Worm (Caenorhabditis elegans): ENCODE measurements around the gene F08G12.5.

The F08G12.5 gene

DNA sequence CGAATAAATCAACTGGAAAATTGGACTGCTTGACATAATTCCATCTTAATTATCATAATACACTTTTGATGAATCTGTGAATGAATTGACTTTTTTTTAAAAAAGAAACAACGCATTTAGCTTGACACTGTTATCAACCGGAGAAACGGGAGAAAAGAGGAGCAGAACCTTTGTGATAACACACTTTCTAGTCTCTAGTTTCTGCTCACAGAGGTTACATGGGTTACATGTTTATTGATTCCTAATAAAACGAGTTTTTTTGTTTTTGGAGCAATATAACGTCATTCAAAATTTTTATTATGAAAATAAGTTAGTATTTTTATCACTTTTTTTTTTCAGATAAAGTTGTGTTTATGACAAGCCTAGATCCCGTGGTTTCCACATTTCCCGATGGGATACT is 7.9 kb upstream of the F08G12.5 start, which contains the start of gene hizr-1:
TSS of gene hizr-1 (plus strand) at position 340 of the 400 bp plus-strand sequence.
- no peak for TF ChIP-seq ceh-2 (tag; optimal IDR thresholded peaks at IDR 0.05)
- no peak for TF ChIP-seq eyg-1 (tag; optimal IDR thresholded peaks at IDR 0.05)
- TF ChIP-seq madf-2 (tag; optimal IDR thresholded peaks at IDR 0.05), result no peak
- no peak for TF ChIP-seq unc-3 (GFP tag; conservative IDR thresholded peaks at IDR 0.05)
- no peak for TF ChIP-seq unc-3 (tag; optimal IDR thresholded peaks at IDR 0.05)
- TF ChIP-seq pha-4 (tag; optimal IDR thresholded peaks at IDR 0.05), result no peak
- TF ChIP-seq syd-9 (tag; optimal IDR thresholded peaks at IDR 0.05), result no peak
- TF ChIP-seq ahr-1 (tag; optimal IDR thresholded peaks at IDR 0.05), result no peak
- no peak for TF ChIP-seq pqm-1 (tag; optimal IDR thresholded peaks at IDR 0.05)
- TF ChIP-seq pax-1 (tag; optimal IDR thresholded peaks at IDR 0.05), result no peak
- TF ChIP-seq ceh-9 (tag; optimal IDR thresholded peaks at IDR 0.05), result no peak
- TF ChIP-seq pag-3 (tag; optimal IDR thresholded peaks at IDR 0.05; ENCODE audit: borderline replicate concordance), result no peak
- TF ChIP-seq unc-86 (tag; optimal IDR thresholded peaks at IDR 0.05), result no peak
- no peak for TF ChIP-seq tbx-2 (tag; optimal IDR thresholded peaks at IDR 0.05)
- TF ChIP-seq ceh-30 (tag; optimal IDR thresholded peaks at IDR 0.05), result no peak

DNA sequence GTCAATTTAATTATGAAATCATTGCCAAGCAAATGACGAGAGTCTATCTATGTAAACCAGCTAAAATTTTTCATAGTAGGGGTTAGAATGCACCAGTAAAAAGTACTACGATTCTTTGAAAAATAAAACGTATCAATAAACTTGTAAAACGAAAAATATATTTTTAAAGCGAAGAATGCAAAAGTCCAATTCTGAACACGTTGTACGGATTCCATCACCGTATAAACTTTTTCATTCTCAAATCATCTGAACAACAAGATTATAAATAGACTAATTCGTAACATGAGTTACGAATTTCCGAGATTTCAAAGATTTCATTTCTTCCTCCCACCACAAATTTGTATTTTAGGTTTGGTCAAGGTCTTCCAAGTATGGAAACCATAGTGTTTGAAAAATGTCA is 6.7 kb upstream of the F08G12.5 start, which contains the start of gene nlp-57:
TSS of gene nlp-57 (plus strand) at position 301 of the 400 bp plus-strand sequence.
- TF ChIP-seq hlh-8 (tag; optimal IDR thresholded peaks at IDR 0.05), result no peak
- no peak for TF ChIP-seq fkh-6 (tag; optimal IDR thresholded peaks at IDR 0.05)
- TF ChIP-seq T23F11.4 (GFP tag; optimal IDR thresholded peaks at IDR 0.05), result no peak
- TF ChIP-seq che-1 (tag; optimal IDR thresholded peaks at IDR 0.05), result no peak
- TF ChIP-seq pqm-1 (tag; optimal IDR thresholded peaks at IDR 0.05), result no peak
- TF ChIP-seq ceh-18 (tag; optimal IDR thresholded peaks at IDR 0.05), result no peak

DNA sequence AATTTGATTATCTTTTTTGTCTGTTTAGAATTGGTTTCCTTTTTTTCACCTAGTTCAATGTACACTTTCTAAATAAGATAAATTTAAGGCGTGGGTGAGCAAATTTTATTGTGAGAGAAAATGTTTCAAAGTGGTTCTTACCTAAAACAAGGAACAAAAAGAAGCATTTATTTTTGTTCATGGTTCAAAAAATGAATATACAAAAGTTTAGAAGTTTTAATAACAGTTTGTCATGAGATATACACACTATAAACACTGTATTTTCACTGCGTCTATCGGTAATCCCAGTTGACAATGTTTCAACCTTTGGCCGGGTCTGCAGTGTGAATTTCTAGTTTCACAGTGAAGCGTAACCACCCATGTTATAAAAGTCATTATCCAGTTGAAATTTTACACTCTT is 5.3 kb upstream of the F08G12.5 start, which contains the start of gene F08G12.11:
TSS of gene F08G12.11 (minus strand) at position 181 of the 400 bp plus-strand sequence.
- no peak for TF ChIP-seq hlh-15 (tag; optimal IDR thresholded peaks at IDR 0.05)
- no peak for TF ChIP-seq hlh-8 (tag; optimal IDR thresholded peaks at IDR 0.05)
- TF ChIP-seq fax-1 (tag; optimal IDR thresholded peaks at IDR 0.05), result no peak
- no peak for TF ChIP-seq dve-1 (tag; optimal IDR thresholded peaks at IDR 0.05)
- TF ChIP-seq elt-4 (tag; optimal IDR thresholded peaks at IDR 0.05), result no peak
- no peak for TF ChIP-seq sox-2 (GFP tag; IDR thresholded peaks at IDR 0.05)
- TF ChIP-seq lim-6 (tag; optimal IDR thresholded peaks at IDR 0.05), result no peak
- no peak for TF ChIP-seq odd-2 (tag; optimal IDR thresholded peaks at IDR 0.05)
- no peak for TF ChIP-seq tbx-7 (tag; optimal IDR thresholded peaks at IDR 0.05)
- no peak for TF ChIP-seq rnt-1 (tag; optimal IDR thresholded peaks at IDR 0.05)
- TF ChIP-seq ama-1 (optimal IDR thresholded peaks at IDR 0.05), result no peak

DNA sequence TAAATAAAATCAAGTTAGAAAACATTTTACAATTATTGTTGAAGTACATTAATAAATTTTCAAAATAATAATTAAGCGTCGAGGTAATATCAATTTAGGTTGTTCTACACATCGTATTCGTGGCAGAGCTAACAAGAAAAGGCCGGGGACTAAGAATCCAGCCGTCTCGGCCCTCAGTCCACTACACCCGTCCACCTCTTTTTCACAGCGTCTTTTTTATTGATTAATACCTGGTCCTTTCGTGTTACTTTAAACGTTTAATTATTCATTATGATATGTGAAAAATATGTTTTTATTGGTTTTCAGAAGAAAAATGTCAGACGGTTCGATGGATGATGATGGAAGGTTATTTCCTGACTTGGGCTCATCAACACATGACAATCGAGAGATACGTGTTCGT is 3.0 kb downstream of the F08G12.5 start, which contains the start of gene vhl-1:
TSS of gene vhl-1 (plus strand) at position 301 of the 400 bp plus-strand sequence.
- TF ChIP-seq elt-4 (tag; optimal IDR thresholded peaks at IDR 0.05) (no peak), ceh-22 (tag; optimal IDR thresholded peaks at IDR 0.05) (no peak), hlh-15 (tag; optimal IDR thresholded peaks at IDR 0.05) (no peak), odd-2 (tag; optimal IDR thresholded peaks at IDR 0.05) (no peak), ceh-31 (tag; optimal IDR thresholded peaks at IDR 0.05) (no peak), ceh-48 (tag; optimal IDR thresholded peaks at IDR 0.05) (no peak), sdc-2 (tag; optimal IDR thresholded peaks at IDR 0.05) (no peak), che-1 (tag; optimal IDR thresholded peaks at IDR 0.05) (no peak), syd-9 (tag; optimal IDR thresholded peaks at IDR 0.05) (no peak), unc-3 (GFP tag; conservative IDR thresholded peaks at IDR 0.05) (no peak), unc-3 (tag; optimal IDR thresholded peaks at IDR 0.05) (no peak), unc-55 (GFP tag; optimal IDR thresholded peaks at IDR 0.05) (no peak), hlh-8 (tag; optimal IDR thresholded peaks at IDR 0.05) (no peak), sox-4 (tag; optimal IDR thresholded peaks at IDR 0.05) (no peak), ceh-2 (tag; optimal IDR thresholded peaks at IDR 0.05) (no peak), pag-3 (tag; optimal IDR thresholded peaks at IDR 0.05; ENCODE audit: borderline replicate concordance) (no peak), K02D7.2 (tag; optimal IDR thresholded peaks at IDR 0.05) (no peak), ceh-6 (GFP tag; optimal IDR thresholded peaks at IDR 0.05) (no peak)
